Worm (Caenorhabditis elegans): ENCODE data around the gene C41A3.2.

DNA sequence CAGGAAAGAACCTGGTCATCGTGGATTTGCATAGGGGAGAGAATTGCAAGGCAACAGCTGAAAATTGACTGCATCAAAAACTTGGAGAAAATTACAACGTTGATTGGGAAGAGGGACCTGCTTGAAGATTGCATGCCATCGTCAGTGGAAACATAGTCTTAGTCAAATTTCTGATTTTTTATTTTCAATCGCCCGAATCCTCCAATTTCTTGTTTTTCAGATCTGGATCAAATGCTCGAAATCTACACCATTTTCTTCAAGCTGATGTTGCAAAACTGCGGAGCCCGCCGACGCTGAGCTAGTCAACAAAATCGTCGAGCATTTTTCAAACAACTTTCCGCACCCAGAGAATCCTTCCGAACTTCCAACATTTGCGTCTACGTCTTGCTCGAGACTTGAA, 40.6 kb downstream of the C41A3.2 start:
- no peak for TF ChIP-seq pes-1 (GFP tag; IDR thresholded peaks at IDR 0.05)
- TF ChIP-seq ama-1 (optimal IDR thresholded peaks at IDR 0.05): no peak
- TF ChIP-seq ceh-13 (GFP tag; optimal IDR thresholded peaks at IDR 0.05): no peak
